Fruit fly (Drosophila melanogaster) whole organism, prepupa: ENCODE measurements around the gene sol.

Source experiments
- CG10669 ChIP-seq: fragments of 200-800 bp; sonication (Bioruptor generic); optimal IDR thresholded peaks from 3 replicates; lab custom pipeline; 2018; ENCODE audit warnings: missing biosample characterization, mild to moderate bottlenecking, missing genetic modification characterization, moderate library complexity
- CG11762 ChIP-seq: fragments of 200-800 bp; sonication (Bioruptor generic); optimal IDR thresholded peaks from 3 replicates; lab custom pipeline; 2016; ENCODE audit warnings: missing biosample characterization, missing genetic modification characterization; ENCODE audit not compliant: insufficient read depth
- CG16779 ChIP-seq: fragments of 200-800 bp; sonication (Bioruptor generic); optimal IDR thresholded peaks from 3 replicates; lab custom pipeline; 2017; ENCODE audit warnings: missing biosample characterization, mild to moderate bottlenecking, missing genetic modification characterization
- CG31627 ChIP-seq: fragments of 200-800 bp; sonication (Bioruptor generic); optimal IDR thresholded peaks from 3 replicates; lab custom pipeline; 2016; ENCODE audit warnings: missing biosample characterization, missing genetic modification characterization
- CG6854 ChIP-seq: fragments of 200-800 bp; sonication (Bioruptor generic); optimal IDR thresholded peaks from 2 replicates; lab custom pipeline; 2017; ENCODE audit warnings: missing biosample characterization, mild to moderate bottlenecking, missing genetic modification characterization
- Eip75B ChIP-seq: fragments of 200-800 bp; sonication (Bioruptor generic); optimal IDR thresholded peaks from 3 replicates; lab custom pipeline; 2016; ENCODE audit warnings: missing biosample characterization, missing genetic modification characterization
- Gug ChIP-seq: fragments of 200-800 bp; sonication (Bioruptor generic); IDR thresholded peaks from 2 replicates; pipeline ENCODE4 v1.3.6; 2022; ENCODE audit warnings: missing biosample characterization, missing genetic modification characterization
- Sox102F ChIP-seq: fragments of 200-800 bp; sonication (Bioruptor generic); optimal IDR thresholded peaks from 2 replicates; lab custom pipeline; 2016; ENCODE audit warnings: missing biosample characterization, mild to moderate bottlenecking, missing genetic modification characterization
- dac ChIP-seq: fragments of 200-800 bp; sonication (Bioruptor generic); optimal IDR thresholded peaks from 2 replicates; lab custom pipeline; 2017; ENCODE audit warnings: missing biosample characterization, mild to moderate bottlenecking, missing genetic modification characterization
- ss ChIP-seq, 2 experiments: fragments of 200-800 bp; sonication (Bioruptor generic); optimal IDR thresholded peaks; 2 replicates in 1 of 2; 3 replicates in 1 of 2; lab custom pipeline; 2017 to 2018; ENCODE audit warnings: mild to moderate bottlenecking in 2 of 2, missing biosample characterization in 2 of 2, missing genetic modification characterization in 2 of 2, moderate library complexity in 1 of 2

- no peak for TF ChIP-seq Gug (GFP tag; lab: Robert Waterston, UW)
- TF ChIP-seq Eip75B: no peak
- TF ChIP-seq ss (GFP tag; optimal IDR thresholded peaks at IDR 0.05; lab: Kevin White, UChicago): no peak
- TF ChIP-seq CG31627 (GFP tag; lab: Kevin White, UChicago): no peak
- no peak for TF ChIP-seq dac (GFP tag; lab: Kevin White, UChicago)
- TF ChIP-seq CG16779: no peak
- TF ChIP-seq CG6854 (GFP tag; lab: Kevin White, UChicago): no peak
- TF ChIP-seq CG10669: no peak
- TF ChIP-seq Sox102F (GFP tag; lab: Kevin White, UChicago): no peak
- TF ChIP-seq CG11762 (GFP tag; lab: Kevin White, UChicago): no peak
Measured at dm6 chrX:21306485-21307142, 43.5 kb upstream of the sol start, which contains the start of gene Abca3.
